Worm (Caenorhabditis elegans) whole organism, late embryonic: ENCODE data around the gene pgl-2.

ENCODE experiments used
- C08G9.2 ChIP-seq: sonication (generic microtip); optimal IDR thresholded peaks from 2 replicates; lab custom pipeline; 2016; ENCODE audit warnings: mild to moderate bottlenecking, missing genetic modification characterization, moderate library complexity, missing compliant biosample characterization
- F13H6.1 ChIP-seq: sonication (generic microtip); optimal IDR thresholded peaks from 2 replicates; lab custom pipeline; 2016; ENCODE audit warnings: missing genetic modification characterization, missing compliant biosample characterization
- K02D7.2 ChIP-seq: sonication (generic microtip); optimal IDR thresholded peaks from 2 replicates; lab custom pipeline; 2017; ENCODE audit warnings: mild to moderate bottlenecking, missing genetic modification characterization, missing compliant biosample characterization
- T23F11.4 ChIP-seq: fragments of 200-800 bp; sonication (Bioruptor generic); optimal IDR thresholded peaks from 2 replicates; lab custom pipeline; 2018; ENCODE audit warnings: mild to moderate bottlenecking, missing genetic modification characterization, missing compliant biosample characterization
- Y22D7AL.16 ChIP-seq: sonication (generic microtip); optimal IDR thresholded peaks from 2 replicates; lab custom pipeline; 2016; ENCODE audit warnings: missing genetic modification characterization, missing compliant biosample characterization
- ceh-14 ChIP-seq: sonication (generic microtip); optimal IDR thresholded peaks from 2 replicates; lab custom pipeline; 2016; ENCODE audit warnings: missing genotype, missing genetic modification characterization, missing compliant biosample characterization
- ceh-18 ChIP-seq: sonication (generic microtip); optimal IDR thresholded peaks from 2 replicates; lab custom pipeline; 2016; ENCODE audit warnings: missing genetic modification characterization, missing compliant biosample characterization
- ceh-2 ChIP-seq: sonication (generic microtip); optimal IDR thresholded peaks from 2 replicates; lab custom pipeline; 2016; ENCODE audit warnings: missing genotype, missing genetic modification characterization, missing compliant biosample characterization
- ceh-22 ChIP-seq: sonication (generic microtip); optimal IDR thresholded peaks from 2 replicates; lab custom pipeline; 2017; ENCODE audit warnings: missing biosample characterization, missing genetic modification characterization
- ceh-30 ChIP-seq: fragments of 150-350 bp; optimal IDR thresholded peaks from 2 replicates; lab custom pipeline; 2014; ENCODE audit warnings: missing biosample characterization, missing genetic modification characterization
- ceh-34 ChIP-seq: sonication (generic microtip); optimal IDR thresholded peaks from 2 replicates; lab custom pipeline; 2016; ENCODE audit warnings: mild to moderate bottlenecking, missing genetic modification characterization, missing compliant biosample characterization
- ceh-48 ChIP-seq: sonication (generic microtip); optimal IDR thresholded peaks from 2 replicates; lab custom pipeline; 2016; ENCODE audit warnings: missing genetic modification characterization, inconsistent platforms, missing compliant biosample characterization
- ceh-9 ChIP-seq: sonication (generic microtip); optimal IDR thresholded peaks from 2 replicates; lab custom pipeline; 2016; ENCODE audit warnings: mild to moderate bottlenecking, missing genetic modification characterization, inconsistent platforms, missing compliant biosample characterization
- dmd-4 ChIP-seq: sonication (generic microtip); optimal IDR thresholded peaks from 2 replicates; lab custom pipeline; 2016; ENCODE audit warnings: borderline replicate concordance, missing genetic modification characterization, missing compliant biosample characterization
- elt-4 ChIP-seq: sonication (generic microtip); optimal IDR thresholded peaks from 2 replicates; lab custom pipeline; 2016; ENCODE audit warnings: missing genetic modification characterization, missing compliant biosample characterization
- ets-4 ChIP-seq: sonication (generic microtip); optimal IDR thresholded peaks from 2 replicates; lab custom pipeline; 2016; ENCODE audit warnings: missing genetic modification characterization, missing compliant biosample characterization
- eyg-1 ChIP-seq: sonication (generic microtip); optimal IDR thresholded peaks from 2 replicates; lab custom pipeline; 2016; ENCODE audit warnings: missing genotype, missing genetic modification characterization, missing compliant biosample characterization
- fkh-6 ChIP-seq: sonication (generic microtip); optimal IDR thresholded peaks from 2 replicates; lab custom pipeline; 2016; ENCODE audit warnings: missing genetic modification characterization, missing compliant biosample characterization
- gmeb-2 ChIP-seq: sonication (generic microtip); optimal IDR thresholded peaks from 2 replicates; lab custom pipeline; 2016; ENCODE audit warnings: missing genetic modification characterization, inconsistent platforms, missing compliant biosample characterization
- hlh-13 ChIP-seq: fragments of 200-800 bp; sonication (Bioruptor generic); optimal IDR thresholded peaks from 2 replicates; lab custom pipeline; 2018; ENCODE audit warnings: mild to moderate bottlenecking, missing genetic modification characterization, missing compliant biosample characterization
- hlh-15 ChIP-seq: sonication (generic microtip); optimal IDR thresholded peaks from 2 replicates; lab custom pipeline; 2016; ENCODE audit warnings: missing genetic modification characterization, missing compliant biosample characterization
- hlh-6 ChIP-seq: sonication (generic microtip); optimal IDR thresholded peaks from 2 replicates; lab custom pipeline; 2016; ENCODE audit warnings: missing genotype, missing genetic modification characterization, missing compliant biosample characterization
- hlh-8 ChIP-seq: sonication (generic microtip); optimal IDR thresholded peaks from 2 replicates; lab custom pipeline; 2016; ENCODE audit warnings: missing genotype, missing genetic modification characterization, missing compliant biosample characterization
- lim-6 ChIP-seq: sonication (generic microtip); optimal IDR thresholded peaks from 2 replicates; lab custom pipeline; 2016; ENCODE audit warnings: missing genetic modification characterization, missing compliant biosample characterization
- madf-2 ChIP-seq: sonication (generic microtip); optimal IDR thresholded peaks from 2 replicates; lab custom pipeline; 2017; ENCODE audit warnings: missing genetic modification characterization, missing compliant biosample characterization
- mec-3 ChIP-seq: sonication (generic microtip); optimal IDR thresholded peaks from 2 replicates; lab custom pipeline; 2016; ENCODE audit warnings: borderline replicate concordance, missing genetic modification characterization, missing compliant biosample characterization
- nfya-1 ChIP-seq: sonication (generic microtip); optimal IDR thresholded peaks from 2 replicates; lab custom pipeline; 2017; ENCODE audit warnings: missing genetic modification characterization, mild to moderate bottlenecking, missing compliant biosample characterization, antibody characterized with exemption, moderate library complexity
- nhr-11 ChIP-seq: fragments of 150-350 bp; optimal IDR thresholded peaks from 2 replicates; lab custom pipeline; 2014; ENCODE audit warnings: missing biosample characterization, missing genetic modification characterization
- nhr-232 ChIP-seq: sonication (generic microtip); optimal IDR thresholded peaks from 2 replicates; lab custom pipeline; 2016; ENCODE audit warnings: missing genetic modification characterization, missing compliant biosample characterization
- odd-2 ChIP-seq: sonication (generic microtip); optimal IDR thresholded peaks from 2 replicates; lab custom pipeline; 2017; ENCODE audit warnings: antibody characterized with exemption, mild to moderate bottlenecking, missing genetic modification characterization, missing compliant biosample characterization
- pag-3 ChIP-seq: sonication (generic microtip); optimal IDR thresholded peaks from 2 replicates; lab custom pipeline; 2016; ENCODE audit warnings: missing compliant biosample characterization, missing genetic modification characterization, borderline replicate concordance
- pat-9 ChIP-seq: fragments of 200-800 bp; sonication (Bioruptor generic); optimal IDR thresholded peaks from 2 replicates; lab custom pipeline; 2018; ENCODE audit warnings: mild to moderate bottlenecking, missing genetic modification characterization, moderate library complexity, missing compliant biosample characterization
- pax-1 ChIP-seq: fragments of 150-350 bp; optimal IDR thresholded peaks from 2 replicates; lab custom pipeline; 2014; ENCODE audit warnings: missing biosample characterization, missing genetic modification characterization
- pqm-1 ChIP-seq: sonication (generic microtip); optimal IDR thresholded peaks from 2 replicates; lab custom pipeline; 2016; ENCODE audit warnings: missing genetic modification characterization, missing compliant biosample characterization
- pros-1 ChIP-seq: fragments of 150-350 bp; optimal IDR thresholded peaks from 2 replicates; lab custom pipeline; 2014; ENCODE audit warnings: missing biosample characterization, missing genetic modification reagents, missing genetic modification characterization
- ref-2 ChIP-seq: sonication (generic microtip); optimal IDR thresholded peaks from 2 replicates; lab custom pipeline; 2016; ENCODE audit warnings: missing genetic modification characterization, missing compliant biosample characterization
- sdc-2 ChIP-seq: sonication (generic microtip); optimal IDR thresholded peaks from 2 replicates; lab custom pipeline; 2016; ENCODE audit warnings: missing genotype, missing genetic modification characterization, missing compliant biosample characterization
- sox-2 ChIP-seq: fragments of 200-800 bp; sonication (Bioruptor generic); IDR thresholded peaks from 2 replicates; pipeline ENCODE4 v1.3.6; 2022; ENCODE audit warnings: missing genetic modification reagents, missing genetic modification characterization, missing compliant biosample characterization
- sox-4 ChIP-seq: sonication (generic microtip); optimal IDR thresholded peaks from 2 replicates; lab custom pipeline; 2017; ENCODE audit warnings: mild to moderate bottlenecking, missing genetic modification characterization, inconsistent platforms, missing compliant biosample characterization
- tbx-2 ChIP-seq: sonication (generic microtip); optimal IDR thresholded peaks from 2 replicates; lab custom pipeline; 2016; ENCODE audit warnings: missing genetic modification characterization, missing compliant biosample characterization
- tbx-7 ChIP-seq: sonication (generic microtip); optimal IDR thresholded peaks from 2 replicates; lab custom pipeline; 2016; ENCODE audit warnings: missing genotype, missing genetic modification characterization, missing compliant biosample characterization
- ttx-3 ChIP-seq: sonication (generic microtip); optimal IDR thresholded peaks from 2 replicates; lab custom pipeline; 2016; ENCODE audit warnings: missing genetic modification reagents, missing genetic modification characterization, missing compliant biosample characterization
- unc-3 ChIP-seq, 2 experiments: fragments of 200-800 bp in 1 of 2; sonication (Bioruptor generic) in 1 of 2; sonication (generic microtip) in 1 of 2; conservative IDR thresholded peaks in 1 of 2; optimal IDR thresholded peaks in 1 of 2; 2 replicates each; pipeline versions ENCODE4 v1.3.6 to Lab custom; 2016 to 2022; ENCODE audit warnings: missing compliant biosample characterization in 2 of 2, missing genetic modification characterization in 2 of 2, missing genetic modification reagents in 1 of 2
- unc-42 ChIP-seq: sonication (generic microtip); optimal IDR thresholded peaks from 2 replicates; lab custom pipeline; 2016; ENCODE audit warnings: missing genotype, missing genetic modification characterization, missing compliant biosample characterization
- unc-55 ChIP-seq: sonication (generic microtip); optimal IDR thresholded peaks from 2 replicates; lab custom pipeline; 2017; ENCODE audit warnings: missing biosample characterization, missing genetic modification reagents, missing genetic modification characterization
- unc-86 ChIP-seq: sonication (generic microtip); optimal IDR thresholded peaks from 2 replicates; lab custom pipeline; 2016; ENCODE audit warnings: missing genetic modification characterization, missing compliant biosample characterization
- zip-5 ChIP-seq: sonication (generic microtip); optimal IDR thresholded peaks from 2 replicates; lab custom pipeline; 2016; ENCODE audit warnings: missing genetic modification characterization, missing compliant biosample characterization
- ztf-16 ChIP-seq: sonication (generic microtip); optimal IDR thresholded peaks from 2 replicates; lab custom pipeline; 2017; ENCODE audit warnings: missing genetic modification characterization, missing compliant biosample characterization

The pgl-2 gene

ce11 chrIII:8652112-8652694, 23.0 kb downstream of the pgl-2 start:
- TF ChIP-seq sdc-2 (tag; lab: Kevin White, UChicago) = no peak
- TF ChIP-seq ceh-2 (tag; lab: Kevin White, UChicago) = no peak
- no peak for TF ChIP-seq gmeb-2 (tag; lab: Kevin White, UChicago)
- no peak for TF ChIP-seq unc-86 (tag; lab: Kevin White, UChicago)
- no peak for TF ChIP-seq ztf-16 (tag; lab: Kevin White, UChicago)
- no peak for TF ChIP-seq T23F11.4
- no peak for TF ChIP-seq ceh-22
- no peak for TF ChIP-seq sox-2 (GFP tag; lab: Robert Waterston, UW)
- TF ChIP-seq unc-3 (GFP tag; conservative IDR thresholded peaks at IDR 0.05; lab: Robert Waterston, UW) = no peak
- TF ChIP-seq unc-3 (tag; optimal IDR thresholded peaks at IDR 0.05; lab: Kevin White, UChicago) = no peak
- TF ChIP-seq K02D7.2 = no peak
- TF ChIP-seq fkh-6 (tag; lab: Kevin White, UChicago) = no peak
- no peak for TF ChIP-seq pqm-1 (tag; lab: Kevin White, UChicago)
- TF ChIP-seq dmd-4 (tag; lab: Kevin White, UChicago) = no peak
- no peak for TF ChIP-seq hlh-13 (GFP tag; lab: Kevin White, UChicago)
- TF ChIP-seq ref-2 (tag; lab: Kevin White, UChicago) = no peak
- no peak for TF ChIP-seq zip-5
- no peak for TF ChIP-seq eyg-1 (tag; lab: Kevin White, UChicago)
- TF ChIP-seq, all 69 proteins: peak for 0

- TF ChIP-seq fkh-6 (tag; lab: Kevin White, UChicago) (peak; percentile 68), unc-55 (no peak), ceh-9 (peak; percentile 34), ceh-30 (tag; lab: Kevin White, UChicago) (no peak), lim-6 (no peak), ztf-16 (tag; lab: Kevin White, UChicago) (peak; percentile 53), ref-2 (tag; lab: Kevin White, UChicago) (peak; percentile 58), unc-42 (tag; lab: Kevin White, UChicago) (no peak), odd-2 (tag; lab: Kevin White, UChicago) (no peak), K02D7.2 (peak; percentile 42), F13H6.1 (tag; lab: Kevin White, UChicago) (no peak), sdc-2 (tag; lab: Kevin White, UChicago) (peak; percentile 53), madf-2 (peak; percentile 59), elt-4 (no peak), pag-3 (tag; lab: Kevin White, UChicago) (no peak), hlh-15 (tag; lab: Kevin White, UChicago) (peak; percentile 29), T23F11.4 (peak; percentile 51), ceh-2 (tag; lab: Kevin White, UChicago) (peak; percentile 41), ceh-18 (tag; lab: Kevin White, UChicago) (peak; percentile 39), nfya-1 (tag; lab: Kevin White, UChicago) (peak; percentile 55), pat-9 (peak; percentile 44), C08G9.2 (tag; lab: Kevin White, UChicago) (peak; percentile 39), dmd-4 (tag; lab: Kevin White, UChicago) (peak; percentile 54), tbx-2 (tag; lab: Kevin White, UChicago) (peak; percentile 70), hlh-6 (tag; lab: Kevin White, UChicago) (peak; percentile 60), Y22D7AL.16 (tag; lab: Kevin White, UChicago) (peak; percentile 27), tbx-7 (tag; lab: Kevin White, UChicago) (peak; percentile 16), nhr-11 (tag; lab: Kevin White, UChicago) (no peak), ets-4 (tag; lab: Kevin White, UChicago) (peak; percentile 6), ttx-3 (peak; percentile 57), pros-1 (tag; lab: Kevin White, UChicago) (no peak), pax-1 (tag; lab: Kevin White, UChicago) (no peak), sox-4 (tag; lab: Kevin White, UChicago) (peak; percentile 66), pqm-1 (tag; lab: Kevin White, UChicago) (peak; percentile 17), gmeb-2 (tag; lab: Kevin White, UChicago) (peak; percentile 78), nhr-232 (peak; percentile 69), ceh-48 (tag; lab: Kevin White, UChicago) (peak; percentile 60), hlh-8 (tag; lab: Kevin White, UChicago) (no peak), ceh-34 (tag; lab: Kevin White, UChicago) (peak; percentile 65), mec-3 (tag; lab: Kevin White, UChicago) (no peak), ceh-14 (tag; lab: Kevin White, UChicago) (peak; percentile 41), ceh-22 (no peak)
Measured at ce11 chrIII:8650235-8650817, 24.9 kb downstream of the pgl-2 start, which contains the start of gene flp-23. flp-23 (plus strand) TSS chrIII:8650767.
